Worm (Caenorhabditis elegans) whole organism, L4 larva: Measurements from ENCODE around the gene ndg-4.

Source experiments
- F26F4.8 ChIP-seq: fragments of 200-800 bp; sonication (Bioruptor generic); conservative IDR thresholded peaks from 2 replicates; pipeline ENCODE4 v1.3.6; 2022; ENCODE audit warnings: missing genetic modification characterization, missing compliant biosample characterization
- F37D6.2 ChIP-seq: sonication (generic microtip); optimal IDR thresholded peaks from 2 replicates; lab custom pipeline; 2016; ENCODE audit warnings: mild to moderate bottlenecking, missing genetic modification characterization, missing compliant biosample characterization
- F49E8.2 ChIP-seq: sonication (generic microtip); optimal IDR thresholded peaks from 2 replicates; lab custom pipeline; 2016; ENCODE audit warnings: missing compliant biosample characterization, mild to moderate bottlenecking, missing genetic modification characterization, borderline replicate concordance
- R02D3.7 ChIP-seq: fragments of 150-350 bp; sonication (generic microtip); optimal IDR thresholded peaks from 3 replicates; lab custom pipeline; 2014; ENCODE audit warnings: missing biosample characterization, missing genetic modification characterization
- Y48G9A.11 ChIP-seq: fragments of 200-800 bp; sonication (Bioruptor generic); IDR thresholded peaks from 2 replicates; pipeline ENCODE4 v1.3.6; 2022; ENCODE audit warnings: missing genetic modification reagents, missing genetic modification characterization, missing compliant biosample characterization
- ZK546.5 ChIP-seq, 2 experiments: sonication (generic microtip); optimal IDR thresholded peaks; 2 replicates each; lab custom pipeline; 2017; ENCODE audit warnings: missing biosample characterization in 2 of 2, missing genetic modification characterization in 2 of 2
- arid-1 ChIP-seq: fragments of 200-800 bp; sonication (Bioruptor generic); conservative IDR thresholded peaks from 2 replicates; pipeline ENCODE4 v1.3.6; 2022; ENCODE audit warnings: missing genetic modification reagents, missing genetic modification characterization, missing compliant biosample characterization
- attf-4 ChIP-seq: sonication (generic microtip); optimal IDR thresholded peaks from 3 replicates; lab custom pipeline; 2017; ENCODE audit warnings: missing biosample characterization, missing genetic modification characterization
- ceh-28 ChIP-seq: fragments of 150-350 bp; optimal IDR thresholded peaks from 2 replicates; lab custom pipeline; 2014; ENCODE audit warnings: missing biosample characterization, missing genetic modification reagents, missing genetic modification characterization
- ceh-32 ChIP-seq: sonication (generic microtip); optimal IDR thresholded peaks from 2 replicates; lab custom pipeline; 2016; ENCODE audit warnings: mild to moderate bottlenecking, missing genetic modification characterization, missing compliant biosample characterization; ENCODE audit not compliant: poor library complexity
- ceh-44 ChIP-seq: fragments of 200-800 bp; sonication (Bioruptor generic); IDR thresholded peaks from 2 replicates; pipeline ENCODE4 v1.3.6; 2022; ENCODE audit warnings: missing genetic modification reagents, missing genetic modification characterization, missing compliant biosample characterization
- ceh-62 ChIP-seq: sonication (generic microtip); optimal IDR thresholded peaks from 2 replicates; lab custom pipeline; 2017; ENCODE audit warnings: missing biosample characterization, missing genetic modification characterization
- daf-12 ChIP-seq: fragments of 150-350 bp; optimal IDR thresholded peaks from 2 replicates; lab custom pipeline; 2014; ENCODE audit warnings: missing biosample characterization, missing genetic modification reagents, missing genetic modification characterization
- daf-19 ChIP-seq: fragments of 200-800 bp; sonication (Bioruptor generic); conservative IDR thresholded peaks from 2 replicates; pipeline ENCODE4 v1.3.6; 2022; ENCODE audit warnings: missing genetic modification characterization, missing compliant biosample characterization
- dmd-6 ChIP-seq: fragments of 200-800 bp; sonication (Bioruptor generic); IDR thresholded peaks from 2 replicates; pipeline ENCODE4 v1.3.6; 2022; ENCODE audit warnings: missing genetic modification reagents, missing genetic modification characterization, missing compliant biosample characterization
- dmd-8 ChIP-seq: fragments of 200-800 bp; sonication (Bioruptor generic); IDR thresholded peaks from 2 replicates; pipeline ENCODE4 v1.3.6; 2022; ENCODE audit warnings: missing genetic modification characterization, missing compliant biosample characterization
- duxl-1 ChIP-seq: sonication (generic microtip); optimal IDR thresholded peaks from 2 replicates; lab custom pipeline; 2016; ENCODE audit warnings: mild to moderate bottlenecking, missing genetic modification characterization, moderate library complexity, missing compliant biosample characterization; ENCODE audit not compliant: poor library complexity
- dve-1 ChIP-seq: sonication (generic microtip); optimal IDR thresholded peaks from 2 replicates; lab custom pipeline; 2017; ENCODE audit warnings: antibody characterized with exemption, mild to moderate bottlenecking, missing genetic modification characterization, missing compliant biosample characterization; ENCODE audit not compliant: insufficient read depth
- fkh-10 ChIP-seq: fragments of 150-350 bp; optimal IDR thresholded peaks from 2 replicates; lab custom pipeline; 2014; ENCODE audit warnings: missing biosample characterization, missing genetic modification reagents, missing genetic modification characterization
- fos-1 ChIP-seq: fragments of 150-350 bp; optimal IDR thresholded peaks from 2 replicates; lab custom pipeline; 2014; ENCODE audit warnings: missing biosample characterization, missing genetic modification characterization
- gei-8 ChIP-seq: fragments of 200-800 bp; sonication (Bioruptor generic); optimal IDR thresholded peaks from 2 replicates; lab custom pipeline; 2018; ENCODE audit warnings: mild to moderate bottlenecking, missing genetic modification characterization, missing compliant biosample characterization
- hmg-1.1 ChIP-seq: fragments of 200-800 bp; sonication (Bioruptor generic); IDR thresholded peaks from 2 replicates; pipeline ENCODE4 v1.3.6; 2022; ENCODE audit warnings: missing genetic modification reagents, missing genetic modification characterization, missing compliant biosample characterization
- lin-13 ChIP-seq: fragments of 150-350 bp; optimal IDR thresholded peaks from 2 replicates; lab custom pipeline; 2014; ENCODE audit warnings: missing biosample characterization, missing genetic modification reagents, missing genetic modification characterization
- lin-29 ChIP-seq: fragments of 200-800 bp; sonication (Bioruptor generic); IDR thresholded peaks from 2 replicates; pipeline ENCODE4 v1.3.6; 2022; ENCODE audit warnings: missing genetic modification reagents, missing genetic modification characterization, missing compliant biosample characterization
- lin-38 ChIP-seq: fragments of 200-800 bp; sonication (Bioruptor generic); IDR thresholded peaks from 2 replicates; pipeline ENCODE4 v1.3.6; 2022; ENCODE audit warnings: missing genetic modification reagents, missing genetic modification characterization, missing compliant biosample characterization
- lin-39 ChIP-seq: fragments of 150-350 bp; optimal IDR thresholded peaks from 2 replicates; lab custom pipeline; 2014; ENCODE audit warnings: missing biosample characterization, missing genetic modification reagents, missing genetic modification characterization
- lsy-2 ChIP-seq, 2 experiments: fragments of 150-350 bp in 1 of 2; sonication (generic microtip) in 1 of 2; optimal IDR thresholded peaks; 2 replicates each; lab custom pipeline; 2014 to 2017; ENCODE audit warnings: missing biosample characterization in 2 of 2, missing genetic modification characterization in 2 of 2
- mdt-29 ChIP-seq: fragments of 200-800 bp; sonication (Bioruptor generic); IDR thresholded peaks from 2 replicates; pipeline ENCODE4 v1.3.6; 2022; ENCODE audit warnings: missing genetic modification reagents, missing genetic modification characterization, missing compliant biosample characterization
- mep-1 ChIP-seq: fragments of 150-350 bp; sonication (generic microtip); optimal IDR thresholded peaks from 3 replicates; lab custom pipeline; 2014; ENCODE audit warnings: missing biosample characterization, missing genetic modification characterization
- mxl-2 ChIP-seq: fragments of 200-800 bp; sonication (Bioruptor generic); conservative IDR thresholded peaks from 2 replicates; pipeline ENCODE4 v1.3.6; 2022; ENCODE audit warnings: missing genetic modification reagents, missing genetic modification characterization, missing compliant biosample characterization
- nhr-28 ChIP-seq: fragments of 150-350 bp; optimal IDR thresholded peaks from 2 replicates; lab custom pipeline; 2014; ENCODE audit warnings: missing biosample characterization, missing genetic modification characterization
- nhr-41 ChIP-seq: fragments of 200-800 bp; sonication (Bioruptor generic); IDR thresholded peaks from 2 replicates; pipeline ENCODE4 v1.3.6; 2022; ENCODE audit warnings: missing genetic modification reagents, missing genetic modification characterization, missing compliant biosample characterization
- nhr-42 ChIP-seq: fragments of 200-800 bp; sonication (Bioruptor generic); IDR thresholded peaks from 2 replicates; pipeline ENCODE4 v1.3.6; 2022; ENCODE audit warnings: missing genetic modification characterization, missing compliant biosample characterization
- nhr-6 ChIP-seq: fragments of 150-350 bp; optimal IDR thresholded peaks from 2 replicates; lab custom pipeline; 2014; ENCODE audit warnings: missing biosample characterization, missing genetic modification characterization
- nhr-76 ChIP-seq: fragments of 150-350 bp; optimal IDR thresholded peaks from 2 replicates; lab custom pipeline; 2014; ENCODE audit warnings: missing biosample characterization, missing genetic modification characterization
- php-3 ChIP-seq: fragments of 200-800 bp; sonication (Bioruptor generic); IDR thresholded peaks from 2 replicates; pipeline ENCODE4 v1.3.6; 2022; ENCODE audit warnings: missing genetic modification reagents, missing genetic modification characterization, missing compliant biosample characterization
- pqm-1 ChIP-seq: sonication (generic microtip); optimal IDR thresholded peaks from 2 replicates; lab custom pipeline; 2017; ENCODE audit warnings: missing biosample characterization, missing genetic modification characterization
- snpc-1.2 ChIP-seq: fragments of 200-800 bp; sonication (Bioruptor generic); IDR thresholded peaks from 2 replicates; pipeline ENCODE4 v1.3.6; 2022; ENCODE audit warnings: missing genetic modification reagents, missing genetic modification characterization, missing compliant biosample characterization
- spr-1 ChIP-seq: sonication (generic microtip); optimal IDR thresholded peaks from 2 replicates; lab custom pipeline; 2016; ENCODE audit warnings: mild to moderate bottlenecking, missing genetic modification characterization, missing compliant biosample characterization
- tag-97 ChIP-seq: fragments of 200-800 bp; sonication (Bioruptor generic); IDR thresholded peaks from 2 replicates; pipeline ENCODE4 v1.3.6; 2022; ENCODE audit warnings: missing genetic modification characterization, missing compliant biosample characterization
- unc-130 ChIP-seq: sonication (generic microtip); optimal IDR thresholded peaks from 2 replicates; lab custom pipeline; 2016; ENCODE audit warnings: missing genetic modification reagents, missing genetic modification characterization, missing compliant biosample characterization
- unc-39 ChIP-seq: sonication (generic microtip); optimal IDR thresholded peaks from 2 replicates; lab custom pipeline; 2017; ENCODE audit warnings: missing biosample characterization, missing genetic modification characterization
- unc-62 ChIP-seq, 3 experiments: fragments of 150-350 bp in 1 of 3; sonication (generic microtip); optimal IDR thresholded peaks in 2 of 3; peaks in 1 of 3; 1 replicate in 1 of 3; 2 replicates in 2 of 3; lab custom pipeline; 2014 to 2017; ENCODE audit warnings: missing biosample characterization in 3 of 3, missing genetic modification characterization in 3 of 3, missing genetic modification reagents in 3 of 3, missing genotype in 1 of 3
- vab-7 ChIP-seq: fragments of 200-800 bp; sonication (Bioruptor generic); IDR thresholded peaks from 2 replicates; pipeline ENCODE4 v1.3.6; 2022; ENCODE audit warnings: missing genetic modification reagents, missing genetic modification characterization, missing compliant biosample characterization
- zfp-2 ChIP-seq: sonication (generic microtip); optimal IDR thresholded peaks from 2 replicates; lab custom pipeline; 2016; ENCODE audit warnings: mild to moderate bottlenecking, missing genetic modification characterization, missing compliant biosample characterization
- zip-11 ChIP-seq: fragments of 200-800 bp; sonication (Bioruptor generic); IDR thresholded peaks from 2 replicates; pipeline ENCODE4 v1.3.6; 2022; ENCODE audit warnings: missing genetic modification characterization, missing compliant biosample characterization
- ztf-7 ChIP-seq: fragments of 150-350 bp; optimal IDR thresholded peaks from 2 replicates; lab custom pipeline; 2014; ENCODE audit warnings: missing biosample characterization, missing genetic modification characterization

The ndg-4 gene

ce11 chrIII:4491164-4492144 is 24.3 kb upstream of the ndg-4 start (continued):
- TF ChIP-seq nhr-28 (tag; lab: Kevin White, UChicago) (no peak), fkh-10 (GFP tag; lab: Kevin White, UChicago) (no peak), nhr-6 (tag; lab: Kevin White, UChicago) (no peak), attf-4 (tag; lab: Kevin White, UChicago) (no peak), dve-1 (tag; lab: Kevin White, UChicago) (peak; percentile 39), php-3 (no peak), daf-19 (GFP tag; lab: Robert Waterston, UW) (0 out of 2 replicates have a peak, but pooled peaks have one; percentile 28), dmd-8 (GFP tag; lab: Robert Waterston, UW) (no peak), mep-1 (tag; lab: Kevin White, UChicago) (no peak)
- TF ChIP-seq, all 104 proteins: peak for 33

ce11 chrIII:4488892-4489409 is 21.8 kb upstream of the ndg-4 start, which contains the start of gene cpg-1:
TSS of gene cpg-1 (plus strand) at chrIII:4489359.
- no peak for TF ChIP-seq duxl-1
- TF ChIP-seq Y48G9A.11 (GFP tag; lab: Robert Waterston, UW), result peak; percentile 92
- TF ChIP-seq ceh-62 (tag; lab: Kevin White, UChicago), result no peak
- peak; percentile 98 for TF ChIP-seq F49E8.2 (tag; lab: Kevin White, UChicago)
- TF ChIP-seq ceh-28, result no peak
- no peak for TF ChIP-seq hmg-1.1 (GFP tag; lab: Robert Waterston, UW)
- no peak for TF ChIP-seq mdt-29 (GFP tag; lab: Robert Waterston, UW)
- no peak for TF ChIP-seq lin-29 (GFP tag; lab: Robert Waterston, UW)
- TF ChIP-seq gei-8 (GFP tag; lab: Kevin White, UChicago), result no peak
- no peak for TF ChIP-seq daf-12
- no peak for TF ChIP-seq unc-62 (GFP tag; optimal IDR thresholded peaks at IDR 0.05 in 1 of 2; lab: Kevin White, UChicago)
- no peak for TF ChIP-seq unc-62 (tag; optimal IDR thresholded peaks at IDR 0.05; lab: Kevin White, UChicago)
- TF ChIP-seq unc-130 (GFP tag; lab: Kevin White, UChicago), result peak; percentile 98
- no peak for TF ChIP-seq ceh-32 (tag; lab: Kevin White, UChicago)
- TF ChIP-seq dmd-6 (GFP tag; lab: Robert Waterston, UW), result no peak
- no peak for TF ChIP-seq tag-97 (GFP tag; lab: Robert Waterston, UW)
- TF ChIP-seq lin-38 (GFP tag; lab: Robert Waterston, UW), result peak; percentile 88
- no peak for TF ChIP-seq nhr-41 (GFP tag; lab: Robert Waterston, UW)
- TF ChIP-seq ceh-44, result peak; percentile 60; the same call in 1 of the 2 replicates
- no peak for TF ChIP-seq attf-4 (tag; lab: Kevin White, UChicago)
- TF ChIP-seq ztf-7, result no peak
- no peak for TF ChIP-seq spr-1
- TF ChIP-seq ZK546.5 (tag; optimal IDR thresholded peaks at IDR 0.05; lab: Kevin White, UChicago), result no peak
- no peak for TF ChIP-seq zfp-2 (tag; lab: Kevin White, UChicago)
- no peak for TF ChIP-seq pqm-1 (tag; lab: Kevin White, UChicago)
- TF ChIP-seq F37D6.2 (tag; lab: Kevin White, UChicago), result no peak
- peak; percentile 43 for TF ChIP-seq lin-13 (GFP tag; lab: Kevin White, UChicago)
- TF ChIP-seq unc-39 (tag; lab: Kevin White, UChicago), result no peak
- TF ChIP-seq dmd-8 (GFP tag; lab: Robert Waterston, UW), result no peak
- no peak for TF ChIP-seq fos-1
- no peak for TF ChIP-seq vab-7 (GFP tag; lab: Robert Waterston, UW)
- no peak for TF ChIP-seq F26F4.8 (GFP tag; lab: Robert Waterston, UW)
- TF ChIP-seq R02D3.7 (tag; lab: Kevin White, UChicago), result no peak
- TF ChIP-seq nhr-42 (GFP tag; lab: Robert Waterston, UW), result no peak
- no peak for TF ChIP-seq mxl-2 (GFP tag; lab: Robert Waterston, UW)
- TF ChIP-seq nhr-76 (tag; lab: Kevin White, UChicago), result no peak
- peak; percentile 90 for TF ChIP-seq snpc-1.2 (GFP tag; lab: Robert Waterston, UW)
- no peak for TF ChIP-seq lin-39 (tag; lab: Kevin White, UChicago)
- peak in 1 of 2 experiments; percentile 64 for TF ChIP-seq lsy-2 (tag; optimal IDR thresholded peaks at IDR 0.05; lab: Kevin White, UChicago)
- TF ChIP-seq arid-1 (GFP tag; lab: Robert Waterston, UW), result peak; percentile 71; the same call in 1 of the 2 replicates
- TF ChIP-seq zip-11 (GFP tag; lab: Robert Waterston, UW), result no peak
